Fruit fly (Drosophila melanogaster) whole organism, pupa: ENCODE data around the gene Sec5.

ENCODE experiments used
- CG10348 ChIP-seq: fragments of 200-800 bp; sonication (Bioruptor generic); IDR thresholded peaks from 2 replicates; pipeline ENCODE4 v1.3.6; 2022; ENCODE audit warnings: missing biosample characterization, missing genetic modification characterization
- CG12605 ChIP-seq: fragments of 200-800 bp; sonication (Bioruptor generic); IDR thresholded peaks from 2 replicates; pipeline ENCODE4 v1.3.6; 2022; ENCODE audit warnings: missing biosample characterization, missing genetic modification characterization
- CG17806 ChIP-seq: fragments of 200-800 bp; sonication (Bioruptor generic); optimal IDR thresholded peaks from 2 replicates; lab custom pipeline; 2018; ENCODE audit warnings: missing biosample characterization, mild to moderate bottlenecking, missing genetic modification characterization, moderate library complexity
- CG34367 ChIP-seq: fragments of 200-800 bp; sonication (Bioruptor generic); optimal IDR thresholded peaks from 2 replicates; lab custom pipeline; 2018; ENCODE audit warnings: missing biosample characterization, mild to moderate bottlenecking, missing genetic modification characterization
- CG8159 ChIP-seq: fragments of 200-800 bp; sonication (Bioruptor generic); optimal IDR thresholded peaks from 3 replicates; lab custom pipeline; 2018; ENCODE audit warnings: missing biosample characterization, mild to moderate bottlenecking, missing genetic modification characterization, moderate library complexity
- CG8301 ChIP-seq: fragments of 200-800 bp; sonication (Bioruptor generic); optimal IDR thresholded peaks from 2 replicates; lab custom pipeline; 2018; ENCODE audit warnings: missing biosample characterization, mild to moderate bottlenecking, missing genetic modification characterization
- CG9948 ChIP-seq: fragments of 200-800 bp; sonication (Bioruptor generic); optimal IDR thresholded peaks from 2 replicates; lab custom pipeline; 2018; ENCODE audit warnings: missing biosample characterization, mild to moderate bottlenecking, missing genetic modification characterization, moderate library complexity
- D1 ChIP-seq: fragments of 200-800 bp; sonication (Bioruptor generic); optimal IDR thresholded peaks from 2 replicates; lab custom pipeline; 2018; ENCODE audit warnings: missing biosample characterization, mild to moderate bottlenecking, missing genetic modification characterization, moderate library complexity
- Pif1A ChIP-seq: fragments of 200-800 bp; sonication (Bioruptor generic); optimal IDR thresholded peaks from 3 replicates; lab custom pipeline; 2016; ENCODE audit warnings: missing biosample characterization, missing genetic modification characterization
- fd96Ca ChIP-seq: fragments of 200-800 bp; sonication (Bioruptor generic); IDR thresholded peaks from 3 replicates; pipeline ENCODE4 v1.3.6; 2022; ENCODE audit warnings: missing biosample characterization, missing genetic modification characterization

DNA sequence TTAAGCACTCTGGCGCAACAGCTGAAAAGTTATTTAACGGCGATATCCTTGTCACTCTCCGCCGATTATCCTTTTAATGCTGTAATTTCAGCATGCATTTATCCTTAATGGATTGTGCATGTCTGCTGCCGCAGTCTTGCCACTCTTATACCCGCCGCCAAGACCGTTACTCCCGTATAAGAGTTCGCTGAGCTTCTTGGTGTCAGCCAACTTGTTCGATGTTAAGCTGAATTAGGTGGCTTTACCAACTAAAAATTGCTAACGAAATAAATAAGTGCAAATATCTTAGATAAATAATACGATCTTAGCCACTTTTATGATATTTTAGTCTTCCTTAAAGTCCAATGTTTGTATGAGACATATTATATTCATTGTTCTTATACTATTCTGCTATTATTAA is 15.9 kb upstream of the Sec5 start:
- TF ChIP-seq D1 (tag; lab: Kevin White, UChicago), result no peak
- TF ChIP-seq CG9948 (tag; lab: Kevin White, UChicago), result no peak
- TF ChIP-seq CG8159 (tag; lab: Kevin White, UChicago), result no peak
- no peak for TF ChIP-seq CG8301
- no peak for TF ChIP-seq CG10348
- no peak for TF ChIP-seq CG12605 (GFP tag; lab: Robert Waterston, UW)
- no peak for TF ChIP-seq CG17806 (tag; lab: Kevin White, UChicago)
- TF ChIP-seq CG34367 (tag; lab: Kevin White, UChicago), result no peak
- no peak for TF ChIP-seq fd96Ca (GFP tag; lab: Robert Waterston, UW)
- TF ChIP-seq Pif1A (GFP tag; lab: Kevin White, UChicago), result no peak
